Worm (Caenorhabditis elegans) whole organism, early embryonic: ENCODE results near the gene zmp-5.

Experiments
- F13C5.2 ChIP-seq: sonication (generic microtip); optimal IDR thresholded peaks from 2 replicates; lab custom pipeline; 2017; ENCODE audit warnings: mild to moderate bottlenecking, missing genetic modification characterization, inconsistent platforms, missing compliant biosample characterization
- aly-1 ChIP-seq: sonication (generic microtip); optimal IDR thresholded peaks from 2 replicates; lab custom pipeline; 2016; ENCODE audit warnings: missing genetic modification characterization, missing compliant biosample characterization
- ama-1 ChIP-seq: fragments of 150-350 bp; optimal IDR thresholded peaks from 2 replicates; lab custom pipeline; 2014
- ets-7 ChIP-seq: sonication (generic microtip); optimal IDR thresholded peaks from 2 replicates; lab custom pipeline; 2016; ENCODE audit warnings: missing genotype, missing genetic modification characterization, missing compliant biosample characterization
- flt-1 ChIP-seq: fragments of 200-800 bp; sonication (Bioruptor generic); IDR thresholded peaks from 2 replicates; pipeline ENCODE4 v1.3.6; 2022; ENCODE audit warnings: missing genetic modification characterization, missing compliant biosample characterization
- hnd-1 ChIP-seq: sonication (generic microtip); optimal IDR thresholded peaks from 2 replicates; lab custom pipeline; 2016; ENCODE audit warnings: missing genetic modification characterization, missing compliant biosample characterization
- sea-1 ChIP-seq: fragments of 200-800 bp; sonication (Bioruptor generic); conservative IDR thresholded peaks from 2 replicates; pipeline ENCODE4 v1.3.6; 2022; ENCODE audit warnings: missing genetic modification characterization, missing compliant biosample characterization
- tbx-11 ChIP-seq: fragments of 200-800 bp; sonication (Bioruptor generic); IDR thresholded peaks from 2 replicates; pipeline ENCODE4 v1.3.6; 2022; ENCODE audit warnings: missing genetic modification characterization, missing compliant biosample characterization

DNA sequence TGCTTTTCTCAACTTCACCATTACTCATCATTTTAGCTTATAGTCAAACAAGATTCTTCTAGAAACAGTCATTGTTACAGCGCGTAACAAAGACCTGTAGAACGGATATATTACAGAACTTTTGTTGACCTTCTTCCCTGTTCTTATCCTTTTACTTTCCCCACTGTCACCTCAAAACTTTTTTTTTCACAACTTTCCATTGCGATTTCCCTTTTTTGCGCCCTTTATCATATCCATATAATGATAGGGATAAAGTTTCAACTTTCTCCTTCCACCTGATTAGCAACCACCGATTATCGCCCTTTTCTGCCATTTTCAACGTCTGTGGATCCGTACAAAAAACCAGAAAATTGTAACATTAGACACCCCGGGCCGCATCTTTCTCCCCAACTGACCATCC is 30.2 kb downstream of the zmp-5 start:
- TF ChIP-seq ama-1 (lab: Kevin White, UChicago): no peak
- no peak for TF ChIP-seq tbx-11 (GFP tag; lab: Robert Waterston, UW)
- no peak for TF ChIP-seq F13C5.2 (tag; lab: Kevin White, UChicago)
- TF ChIP-seq hnd-1: no peak
- no peak for TF ChIP-seq ets-7
- TF ChIP-seq flt-1 (GFP tag; lab: Robert Waterston, UW): no peak
- TF ChIP-seq sea-1 (GFP tag; lab: Robert Waterston, UW): no peak
- no peak for TF ChIP-seq aly-1 (tag; lab: Kevin White, UChicago)
